Fruit fly (Drosophila melanogaster) whole organism, embryonic: ENCODE results near the gene pigs.

ENCODE experiments used
- Aef1 ChIP-seq: fragments of 200-800 bp; sonication (Bioruptor generic); IDR thresholded peaks from 3 replicates; pipeline ENCODE4 v1.3.6; 2022; ENCODE audit warnings: missing biosample characterization, missing genetic modification characterization
- CG10366 ChIP-seq: fragments of 200-800 bp; sonication (Bioruptor generic); IDR thresholded peaks from 2 replicates; pipeline ENCODE4 v1.3.6; 2022; ENCODE audit warnings: missing biosample characterization, missing genetic modification characterization
- CG11398 ChIP-seq: fragments of 200-800 bp; sonication (Bioruptor generic); optimal IDR thresholded peaks from 2 replicates; lab custom pipeline; 2016; ENCODE audit warnings: missing biosample characterization, missing genetic modification characterization
- CG11504 ChIP-seq: fragments of 200-800 bp; sonication (Bioruptor generic); optimal IDR thresholded peaks from 3 replicates; lab custom pipeline; 2019; ENCODE audit warnings: missing biosample characterization, mild to moderate bottlenecking, missing genetic modification characterization, moderate library complexity
- CG12769 ChIP-seq: fragments of 200-800 bp; sonication (Bioruptor generic); optimal IDR thresholded peaks from 2 replicates; lab custom pipeline; 2019; ENCODE audit warnings: missing biosample characterization, mild to moderate bottlenecking, missing genetic modification characterization, moderate library complexity
- CG17328 ChIP-seq: fragments of 200-800 bp; sonication (Bioruptor generic); IDR thresholded peaks from 2 replicates; pipeline ENCODE4 v1.3.6; 2022; ENCODE audit warnings: missing biosample characterization, missing genetic modification characterization
- CG17361 ChIP-seq: fragments of 200-800 bp; sonication (Bioruptor generic); IDR thresholded peaks from 3 replicates; pipeline ENCODE4 v1.3.6; 2022; ENCODE audit warnings: missing biosample characterization, missing genetic modification characterization
- CG1792 ChIP-seq: fragments of 200-800 bp; sonication (Bioruptor generic); optimal IDR thresholded peaks from 2 replicates; lab custom pipeline; 2016; ENCODE audit warnings: missing biosample characterization, missing genetic modification characterization
- CG18476 ChIP-seq: fragments of 200-800 bp; sonication (Bioruptor generic); optimal IDR thresholded peaks from 2 replicates; lab custom pipeline; 2016; ENCODE audit warnings: missing biosample characterization, mild to moderate bottlenecking, missing genetic modification characterization
- CG2889 ChIP-seq: fragments of 200-800 bp; sonication (Bioruptor generic); IDR thresholded peaks from 3 replicates; pipeline ENCODE4 v1.3.6; 2022; ENCODE audit warnings: missing biosample characterization, missing genetic modification characterization
- CG3281 ChIP-seq: fragments of 200-800 bp; sonication (Bioruptor generic); optimal IDR thresholded peaks from 3 replicates; lab custom pipeline; 2017; ENCODE audit warnings: missing biosample characterization, mild to moderate bottlenecking, missing genetic modification characterization
- CG3838 ChIP-seq: fragments of 200-800 bp; sonication (Bioruptor generic); optimal IDR thresholded peaks from 3 replicates; lab custom pipeline; 2016; ENCODE audit warnings: missing biosample characterization, missing genetic modification characterization
- CG9817 ChIP-seq: fragments of 200-800 bp; sonication (Bioruptor generic); optimal IDR thresholded peaks from 2 replicates; lab custom pipeline; 2018; ENCODE audit warnings: missing biosample characterization, mild to moderate bottlenecking, missing genetic modification characterization, moderate library complexity
- CoRest ChIP-seq: fragments of 200-800 bp; sonication (Bioruptor generic); optimal IDR thresholded peaks from 3 replicates; lab custom pipeline; 2018; ENCODE audit warnings: missing biosample characterization, mild to moderate bottlenecking, missing genetic modification characterization, moderate library complexity
- Drgx ChIP-seq: fragments of 200-800 bp; sonication (Bioruptor generic); IDR thresholded peaks from 2 replicates; pipeline ENCODE4 v1.3.6; 2022; ENCODE audit warnings: missing biosample characterization, missing genetic modification characterization
- Gug ChIP-seq: fragments of 200-800 bp; sonication (Bioruptor generic); IDR thresholded peaks from 4 replicates; pipeline ENCODE4 v1.3.6; 2022; ENCODE audit warnings: missing biosample characterization, missing genetic modification characterization
- HLH3B ChIP-seq: fragments of 200-800 bp; sonication (Bioruptor generic); IDR thresholded peaks from 2 replicates; pipeline ENCODE4 v1.3.6; 2022; ENCODE audit warnings: missing biosample characterization, missing genetic modification characterization
- HmgZ ChIP-seq: fragments of 200-800 bp; sonication (Bioruptor generic); optimal IDR thresholded peaks from 2 replicates; lab custom pipeline; 2018; ENCODE audit warnings: missing biosample characterization, mild to moderate bottlenecking, missing genetic modification characterization
- Myb ChIP-seq: fragments of 200-800 bp; sonication (Bioruptor generic); optimal IDR thresholded peaks from 2 replicates; lab custom pipeline; 2016; ENCODE audit warnings: missing biosample characterization, missing genetic modification characterization
- Optix ChIP-seq: fragments of 200-800 bp; sonication (Bioruptor generic); IDR thresholded peaks from 3 replicates; pipeline ENCODE4 v1.3.6; 2022; ENCODE audit warnings: missing biosample characterization, missing genetic modification characterization
- Pdp1 ChIP-seq, 2 experiments: fragments of 200-800 bp; sonication (Bioruptor generic); optimal IDR thresholded peaks; 3 replicates each; lab custom pipeline; 2016; ENCODE audit warnings: missing biosample characterization in 2 of 2, missing genetic modification characterization in 2 of 2, mild to moderate bottlenecking in 1 of 2, moderate library complexity in 1 of 2
- Sox102F ChIP-seq: fragments of 200-800 bp; sonication (Bioruptor generic); optimal IDR thresholded peaks from 2 replicates; lab custom pipeline; 2018; ENCODE audit warnings: missing biosample characterization, mild to moderate bottlenecking, missing genetic modification characterization, moderate library complexity
- Xrp1 ChIP-seq: fragments of 200-800 bp; sonication (Bioruptor generic); IDR thresholded peaks from 2 replicates; pipeline ENCODE4 v1.3.6; 2022; ENCODE audit warnings: missing biosample characterization, missing genetic modification characterization
- abd-A ChIP-seq: fragments of 200-800 bp; sonication (Bioruptor generic); optimal IDR thresholded peaks from 3 replicates; lab custom pipeline; 2019; ENCODE audit warnings: missing biosample characterization, mild to moderate bottlenecking, missing genetic modification characterization, moderate library complexity
- ase ChIP-seq: fragments of 200-800 bp; sonication (Bioruptor generic); IDR thresholded peaks from 3 replicates; pipeline ENCODE4 v1.3.6; 2022; ENCODE audit warnings: missing biosample characterization, missing genetic modification characterization
- chif ChIP-seq, 2 experiments: fragments of 200-800 bp; sonication (Bioruptor generic); optimal IDR thresholded peaks; 3 replicates each; lab custom pipeline; 2016; ENCODE audit warnings: missing biosample characterization in 2 of 2, missing genetic modification characterization in 2 of 2
- ci ChIP-seq: fragments of 200-800 bp; sonication (Bioruptor generic); IDR thresholded peaks from 3 replicates; pipeline ENCODE4 v1.3.6; 2022; ENCODE audit warnings: missing biosample characterization, missing genetic modification characterization
- cwo ChIP-seq: fragments of 200-800 bp; sonication (Bioruptor generic); optimal IDR thresholded peaks from 3 replicates; lab custom pipeline; 2017; ENCODE audit warnings: missing biosample characterization, missing genetic modification characterization, mild to moderate bottlenecking, moderate library complexity, missing genetic modification reagents
- dati ChIP-seq: fragments of 200-800 bp; sonication (Bioruptor generic); IDR thresholded peaks from 2 replicates; pipeline ENCODE4 v1.3.6; 2022; ENCODE audit warnings: missing biosample characterization, missing genetic modification characterization
- dmrt99B ChIP-seq: fragments of 200-800 bp; sonication (Bioruptor generic); optimal IDR thresholded peaks from 2 replicates; lab custom pipeline; 2018; ENCODE audit warnings: missing biosample characterization, mild to moderate bottlenecking, missing genetic modification characterization, moderate library complexity
- dysf ChIP-seq: fragments of 200-800 bp; sonication (Bioruptor generic); IDR thresholded peaks from 3 replicates; pipeline ENCODE4 v1.3.6; 2022; ENCODE audit warnings: missing biosample characterization, missing genetic modification characterization
- gfzf ChIP-seq: fragments of 200-800 bp; sonication (Bioruptor generic); optimal IDR thresholded peaks from 2 replicates; lab custom pipeline; 2016; ENCODE audit warnings: missing biosample characterization, mild to moderate bottlenecking, missing genetic modification characterization, moderate library complexity
- grau ChIP-seq: fragments of 200-800 bp; optimal IDR thresholded peaks from 3 replicates; lab custom pipeline; 2019; ENCODE audit warnings: missing biosample characterization, mild to moderate bottlenecking, missing genetic modification characterization, moderate library complexity
- jigr1 ChIP-seq: fragments of 200-800 bp; sonication (Bioruptor generic); IDR thresholded peaks from 3 replicates; pipeline ENCODE4 v1.3.6; 2022; ENCODE audit warnings: missing biosample characterization, missing genetic modification characterization
- lab ChIP-seq: fragments of 200-800 bp; sonication (Bioruptor generic); optimal IDR thresholded peaks from 3 replicates; lab custom pipeline; 2017; ENCODE audit warnings: missing biosample characterization, missing genetic modification characterization, mild to moderate bottlenecking, moderate library complexity, missing genetic modification reagents
- lilli ChIP-seq: fragments of 200-800 bp; sonication (Bioruptor generic); optimal IDR thresholded peaks from 3 replicates; lab custom pipeline; 2016; ENCODE audit warnings: missing biosample characterization, missing genetic modification characterization
- lmd ChIP-seq: fragments of 200-800 bp; sonication (Bioruptor generic); IDR thresholded peaks from 2 replicates; pipeline ENCODE4 v1.3.6; 2022; ENCODE audit warnings: missing biosample characterization, missing genetic modification characterization
- prd ChIP-seq, 3 experiments: fragments of >200 bp in 2 of 3; fragments of 200-800 bp in 1 of 3; sonication (Bioruptor generic) in 1 of 3; optimal IDR thresholded peaks in 2 of 3; IDR thresholded peaks in 1 of 3; 2 replicates in 2 of 3; 3 replicates in 1 of 3; pipeline versions ENCODE4 v1.3.6 to Lab custom; 2017 to 2022; ENCODE audit warnings: missing biosample characterization in 1 of 3, missing genetic modification characterization in 1 of 3
- pros ChIP-seq: fragments of 200-800 bp; sonication (Bioruptor generic); optimal IDR thresholded peaks from 3 replicates; lab custom pipeline; 2019; ENCODE audit warnings: missing biosample characterization, mild to moderate bottlenecking, missing genetic modification characterization, moderate library complexity
- ranshi ChIP-seq: fragments of 200-800 bp; sonication (Bioruptor generic); IDR thresholded peaks from 2 replicates; pipeline ENCODE4 v1.3.6; 2022; ENCODE audit warnings: missing biosample characterization, missing genetic modification characterization
- sens ChIP-seq: fragments of 200-800 bp; sonication (Bioruptor generic); peaks from one replicate; lab custom pipeline; 2016; ENCODE audit warnings: missing biosample characterization, missing genetic modification characterization
- so ChIP-seq: fragments of 200-800 bp; sonication (Bioruptor generic); IDR thresholded peaks from 3 replicates; pipeline ENCODE4 v1.3.6; 2022; ENCODE audit warnings: missing biosample characterization, missing genetic modification characterization
- sqz ChIP-seq: fragments of 200-800 bp; sonication (Bioruptor generic); optimal IDR thresholded peaks from 3 replicates; lab custom pipeline; 2018; ENCODE audit warnings: missing biosample characterization, mild to moderate bottlenecking, missing genetic modification characterization
- tio ChIP-seq: fragments of 200-800 bp; sonication (Bioruptor generic); optimal IDR thresholded peaks from 2 replicates; lab custom pipeline; 2017; ENCODE audit warnings: missing biosample characterization, missing genetic modification characterization, inconsistent platforms
- trh ChIP-seq: fragments of 200-800 bp; sonication (Bioruptor generic); optimal IDR thresholded peaks from 2 replicates; lab custom pipeline; 2016; ENCODE audit warnings: missing biosample characterization, missing genetic modification characterization

Gene pigs

DNA sequence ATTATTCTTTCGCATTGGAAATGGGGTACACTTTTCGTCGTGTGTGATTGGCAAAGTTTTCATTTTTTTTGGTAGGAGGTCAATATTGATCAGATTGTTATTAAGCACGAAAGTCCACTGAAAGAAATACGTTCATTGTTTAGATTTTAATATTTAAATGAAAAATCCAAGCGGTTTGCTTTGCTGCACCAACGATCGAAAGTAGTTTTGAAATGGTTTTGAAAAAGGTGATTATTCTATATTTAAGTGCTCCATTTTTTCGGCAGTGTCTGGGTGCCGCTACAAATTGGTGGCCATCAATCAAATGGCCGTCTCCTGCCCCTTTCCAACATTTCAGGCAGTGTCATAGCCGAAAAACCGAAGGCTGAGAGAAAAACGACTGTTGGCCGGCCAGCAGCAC is 25.4 kb upstream of the pigs start (continued):
- TF ChIP-seq ranshi (GFP tag; lab: Robert Waterston, UW) (peak; percentile 31; the same call in 1 of the 2 replicates), Sox102F (GFP tag; lab: Kevin White, UChicago) (peak; percentile 31), CG9817 (tag; lab: Kevin White, UChicago) (peak; percentile 15), so (GFP tag; lab: Robert Waterston, UW) (0 out of 3 replicates have a peak, but pooled peaks have one; percentile 19), ci (GFP tag; lab: Robert Waterston, UW) (peak; percentile 62; the same call in 1 of the 3 replicates), CG10366 (GFP tag; lab: Robert Waterston, UW) (peak; percentile 50), CG1792 (GFP tag; lab: Kevin White, UChicago) (no peak), Drgx (GFP tag; lab: Robert Waterston, UW) (peak; percentile 47; the same call in 1 of the 2 replicates), Gug (peak; percentile 9; the same call in 1 of the 4 replicates), CG12769 (tag; lab: Kevin White, UChicago) (no peak), CoRest (tag; lab: Kevin White, UChicago) (peak; percentile 12), CG11504 (tag; lab: Kevin White, UChicago) (peak; percentile 54), ase (GFP tag; lab: Robert Waterston, UW) (peak; percentile 45; the same call in 1 of the 3 replicates), jigr1 (GFP tag; lab: Robert Waterston, UW) (0 out of 3 replicates have a peak, but pooled peaks have one; percentile 15), lmd (peak; percentile 41; the same call in 1 of the 2 replicates), prd (optimal IDR thresholded peaks at IDR 0.05; lab: Kevin White, UChicago) (no peak), prd (GFP tag; IDR thresholded peaks at IDR 0.05; lab: Robert Waterston, UW) (peak; percentile 49; the same call in 1 of the 3 replicates), gfzf (no peak), Aef1 (GFP tag; lab: Robert Waterston, UW) (peak; percentile 12; the same call in 1 of the 3 replicates), CG17361 (no peak), Pdp1 (GFP tag; optimal IDR thresholded peaks at IDR 0.05; lab: Kevin White, UChicago) (peak in 1 of 2 experiments; percentile 4), CG3838 (no peak), CG11398 (GFP tag; lab: Kevin White, UChicago) (no peak), dysf (GFP tag; lab: Robert Waterston, UW) (peak; percentile 56; the same call in 2 of the 3 replicates), CG2889 (GFP tag; lab: Robert Waterston, UW) (0 out of 3 replicates have a peak, but pooled peaks have one; percentile 37), lab (GFP tag; lab: Kevin White, UChicago) (peak; percentile 64), abd-A (tag; lab: Kevin White, UChicago) (no peak), HmgZ (tag; lab: Kevin White, UChicago) (no peak), grau (tag; lab: Kevin White, UChicago) (peak; percentile 18), CG18476 (GFP tag; lab: Kevin White, UChicago) (no peak), CG3281 (GFP tag; lab: Kevin White, UChicago) (no peak), HLH3B (GFP tag; lab: Robert Waterston, UW) (peak; percentile 37; the same call in 1 of the 2 replicates), tio (GFP tag; lab: Kevin White, UChicago) (peak; percentile 14), Optix (0 out of 3 replicates have a peak, but pooled peaks have one; percentile 31), trh (no peak), cwo (peak; percentile 5), dmrt99B (peak; percentile 46), pros (no peak), sqz (GFP tag; lab: Kevin White, UChicago) (no peak), Myb (no peak), lilli (GFP tag; lab: Kevin White, UChicago) (peak; percentile 40), sens (GFP tag; lab: Kevin White, UChicago) (peak; percentile 71), Xrp1 (GFP tag; lab: Robert Waterston, UW) (peak; percentile 35; the same call in 1 of the 2 replicates), chif (GFP tag; optimal IDR thresholded peaks at IDR 0.05; lab: Kevin White, UChicago) (no peak), CG17328 (GFP tag; lab: Robert Waterston, UW) (peak; percentile 28; the same call in 1 of the 2 replicates), dati (no peak)
